Worm (Caenorhabditis elegans) whole organism, L4 larva: ENCODE data around the gene srxa-8.
A peak's percentile ranks its signal among the peaks of the same experiment; 100 is the strongest.

Experiments
- F26F4.8 ChIP-seq: fragments of 200-800 bp; sonication (Bioruptor generic); conservative IDR thresholded peaks from 2 replicates; pipeline ENCODE4 v1.3.6; 2022; ENCODE audit warnings: missing genetic modification characterization, missing compliant biosample characterization
- R02D3.7 ChIP-seq: fragments of 150-350 bp; sonication (generic microtip); optimal IDR thresholded peaks from 3 replicates; lab custom pipeline; 2014; ENCODE audit warnings: missing biosample characterization, missing genetic modification characterization
- T26A8.4 ChIP-seq: fragments of 200-800 bp; sonication (Bioruptor generic); IDR thresholded peaks from 2 replicates; pipeline ENCODE4 v1.3.6; 2022; ENCODE audit warnings: missing genetic modification characterization, missing compliant biosample characterization
- Y105C5A.15 ChIP-seq: fragments of 200-800 bp; sonication (Bioruptor generic); IDR thresholded peaks from 2 replicates; pipeline ENCODE4 v1.3.6; 2022; ENCODE audit warnings: missing genetic modification characterization, missing compliant biosample characterization
- ZK337.2 ChIP-seq: fragments of 200-800 bp; sonication (Bioruptor generic); IDR thresholded peaks from 2 replicates; pipeline ENCODE4 v1.3.6; 2022; ENCODE audit warnings: missing genetic modification reagents, missing genetic modification characterization, missing compliant biosample characterization
- aly-2 ChIP-seq: sonication (generic microtip); optimal IDR thresholded peaks from 2 replicates; lab custom pipeline; 2018; ENCODE audit warnings: missing biosample characterization, missing genetic modification characterization
- attf-4 ChIP-seq: sonication (generic microtip); optimal IDR thresholded peaks from 3 replicates; lab custom pipeline; 2017; ENCODE audit warnings: missing biosample characterization, missing genetic modification characterization
- ceh-28 ChIP-seq: fragments of 150-350 bp; optimal IDR thresholded peaks from 2 replicates; lab custom pipeline; 2014; ENCODE audit warnings: missing biosample characterization, missing genetic modification reagents, missing genetic modification characterization
- ceh-44 ChIP-seq: fragments of 200-800 bp; sonication (Bioruptor generic); IDR thresholded peaks from 2 replicates; pipeline ENCODE4 v1.3.6; 2022; ENCODE audit warnings: missing genetic modification reagents, missing genetic modification characterization, missing compliant biosample characterization
- ceh-62 ChIP-seq: sonication (generic microtip); optimal IDR thresholded peaks from 2 replicates; lab custom pipeline; 2017; ENCODE audit warnings: missing biosample characterization, missing genetic modification characterization
- ceh-82 ChIP-seq: sonication (generic microtip); optimal IDR thresholded peaks from 2 replicates; lab custom pipeline; 2017; ENCODE audit warnings: missing biosample characterization, missing genetic modification characterization
- cey-2 ChIP-seq: sonication (generic microtip); optimal IDR thresholded peaks from 3 replicates; lab custom pipeline; 2017; ENCODE audit warnings: missing genetic modification characterization, mild to moderate bottlenecking, missing compliant biosample characterization, antibody characterized with exemption, borderline replicate concordance; ENCODE audit not compliant: insufficient read depth
- daf-19 ChIP-seq: fragments of 200-800 bp; sonication (Bioruptor generic); conservative IDR thresholded peaks from 2 replicates; pipeline ENCODE4 v1.3.6; 2022; ENCODE audit warnings: missing genetic modification characterization, missing compliant biosample characterization
- daf-8 ChIP-seq: fragments of 200-800 bp; sonication (Bioruptor generic); IDR thresholded peaks from 2 replicates; pipeline ENCODE4 v1.3.6; 2022; ENCODE audit warnings: missing genetic modification characterization, missing compliant biosample characterization
- dmd-8 ChIP-seq: fragments of 200-800 bp; sonication (Bioruptor generic); IDR thresholded peaks from 2 replicates; pipeline ENCODE4 v1.3.6; 2022; ENCODE audit warnings: missing genetic modification characterization, missing compliant biosample characterization
- dmd-9 ChIP-seq: fragments of 200-800 bp; sonication (Bioruptor generic); IDR thresholded peaks from 2 replicates; pipeline ENCODE4 v1.3.6; 2022; ENCODE audit warnings: missing genetic modification reagents, missing genetic modification characterization, missing compliant biosample characterization
- dve-1 ChIP-seq: sonication (generic microtip); optimal IDR thresholded peaks from 2 replicates; lab custom pipeline; 2017; ENCODE audit warnings: antibody characterized with exemption, mild to moderate bottlenecking, missing genetic modification characterization, missing compliant biosample characterization; ENCODE audit not compliant: insufficient read depth
- egl-27 ChIP-seq: sonication (generic microtip); optimal IDR thresholded peaks from 3 replicates; lab custom pipeline; 2017; ENCODE audit warnings: missing biosample characterization, missing genetic modification reagents, missing genetic modification characterization
- fkh-10 ChIP-seq: fragments of 150-350 bp; optimal IDR thresholded peaks from 2 replicates; lab custom pipeline; 2014; ENCODE audit warnings: missing biosample characterization, missing genetic modification reagents, missing genetic modification characterization
- hif-1 ChIP-seq, 2 experiments: sonication (generic microtip); optimal IDR thresholded peaks; 2 replicates each; lab custom pipeline; 2016 to 2017; ENCODE audit warnings: missing compliant biosample characterization in 2 of 2, missing genetic modification characterization in 2 of 2, missing genetic modification reagents in 2 of 2, missing genotype in 2 of 2, mild to moderate bottlenecking in 1 of 2
- hlh-11 ChIP-seq: fragments of 200-800 bp; sonication (Bioruptor generic); optimal IDR thresholded peaks from 2 replicates; lab custom pipeline; 2018; ENCODE audit warnings: mild to moderate bottlenecking, missing genetic modification characterization, missing compliant biosample characterization
- hlh-30 ChIP-seq: sonication (generic microtip); optimal IDR thresholded peaks from 2 replicates; lab custom pipeline; 2017; ENCODE audit warnings: antibody characterized with exemption, mild to moderate bottlenecking, missing genetic modification characterization, missing compliant biosample characterization; ENCODE audit not compliant: insufficient read depth
- jun-1 ChIP-seq: fragments of 150-350 bp; optimal IDR thresholded peaks from 2 replicates; lab custom pipeline; 2014; ENCODE audit warnings: missing biosample characterization, missing genetic modification reagents, missing genetic modification characterization
- madf-5 ChIP-seq, 2 experiments: fragments of 200-800 bp; sonication (Bioruptor generic); IDR thresholded peaks; 2 replicates each; pipeline ENCODE4 v1.3.6; 2022; ENCODE audit warnings: missing compliant biosample characterization in 2 of 2, missing genetic modification characterization in 2 of 2
- mdt-29 ChIP-seq: fragments of 200-800 bp; sonication (Bioruptor generic); IDR thresholded peaks from 2 replicates; pipeline ENCODE4 v1.3.6; 2022; ENCODE audit warnings: missing genetic modification reagents, missing genetic modification characterization, missing compliant biosample characterization
- mep-1 ChIP-seq: fragments of 150-350 bp; sonication (generic microtip); optimal IDR thresholded peaks from 3 replicates; lab custom pipeline; 2014; ENCODE audit warnings: missing biosample characterization, missing genetic modification characterization
- mxl-2 ChIP-seq: fragments of 200-800 bp; sonication (Bioruptor generic); conservative IDR thresholded peaks from 2 replicates; pipeline ENCODE4 v1.3.6; 2022; ENCODE audit warnings: missing genetic modification reagents, missing genetic modification characterization, missing compliant biosample characterization
- nhr-102 ChIP-seq: sonication (generic microtip); optimal IDR thresholded peaks from 2 replicates; lab custom pipeline; 2016; ENCODE audit warnings: mild to moderate bottlenecking, missing genetic modification characterization, moderate library complexity, missing compliant biosample characterization
- nhr-111 ChIP-seq: fragments of 200-800 bp; sonication (Bioruptor generic); optimal IDR thresholded peaks from 2 replicates; lab custom pipeline; 2018; ENCODE audit warnings: mild to moderate bottlenecking, missing genetic modification characterization, missing compliant biosample characterization
- nhr-28 ChIP-seq: fragments of 150-350 bp; optimal IDR thresholded peaks from 2 replicates; lab custom pipeline; 2014; ENCODE audit warnings: missing biosample characterization, missing genetic modification characterization
- nhr-41 ChIP-seq: fragments of 200-800 bp; sonication (Bioruptor generic); IDR thresholded peaks from 2 replicates; pipeline ENCODE4 v1.3.6; 2022; ENCODE audit warnings: missing genetic modification reagents, missing genetic modification characterization, missing compliant biosample characterization
- nhr-6 ChIP-seq: fragments of 150-350 bp; optimal IDR thresholded peaks from 2 replicates; lab custom pipeline; 2014; ENCODE audit warnings: missing biosample characterization, missing genetic modification characterization
- rbr-2 ChIP-seq: sonication (generic microtip); optimal IDR thresholded peaks from 2 replicates; lab custom pipeline; 2016; ENCODE audit warnings: missing genotype, missing genetic modification characterization, missing compliant biosample characterization
- set-16 ChIP-seq: fragments of 200-800 bp; sonication (Bioruptor generic); IDR thresholded peaks from 2 replicates; pipeline ENCODE4 v1.3.6; 2022; ENCODE audit warnings: missing genetic modification reagents, missing genetic modification characterization, missing compliant biosample characterization
- skn-1 ChIP-seq: fragments of 150-350 bp; optimal IDR thresholded peaks from 2 replicates; lab custom pipeline; 2014; ENCODE audit warnings: missing biosample characterization, missing genetic modification characterization
- snpc-1.2 ChIP-seq: fragments of 200-800 bp; sonication (Bioruptor generic); IDR thresholded peaks from 2 replicates; pipeline ENCODE4 v1.3.6; 2022; ENCODE audit warnings: missing genetic modification reagents, missing genetic modification characterization, missing compliant biosample characterization
- unc-130 ChIP-seq: sonication (generic microtip); optimal IDR thresholded peaks from 2 replicates; lab custom pipeline; 2016; ENCODE audit warnings: missing genetic modification reagents, missing genetic modification characterization, missing compliant biosample characterization
- vab-7 ChIP-seq: fragments of 200-800 bp; sonication (Bioruptor generic); IDR thresholded peaks from 2 replicates; pipeline ENCODE4 v1.3.6; 2022; ENCODE audit warnings: missing genetic modification reagents, missing genetic modification characterization, missing compliant biosample characterization
- zag-1 ChIP-seq: fragments of 150-350 bp; optimal IDR thresholded peaks from 2 replicates; lab custom pipeline; 2014; ENCODE audit warnings: missing biosample characterization, missing genetic modification characterization
- zfp-2 ChIP-seq: sonication (generic microtip); optimal IDR thresholded peaks from 2 replicates; lab custom pipeline; 2016; ENCODE audit warnings: mild to moderate bottlenecking, missing genetic modification characterization, missing compliant biosample characterization
- zfp-3 ChIP-seq: fragments of 200-800 bp; sonication (Bioruptor generic); conservative IDR thresholded peaks from 2 replicates; pipeline ENCODE4 v1.3.6; 2022; ENCODE audit warnings: missing genetic modification reagents, missing genetic modification characterization, missing compliant biosample characterization
- zip-11 ChIP-seq: fragments of 200-800 bp; sonication (Bioruptor generic); IDR thresholded peaks from 2 replicates; pipeline ENCODE4 v1.3.6; 2022; ENCODE audit warnings: missing genetic modification characterization, missing compliant biosample characterization
- zip-2 ChIP-seq: fragments of 150-350 bp; optimal IDR thresholded peaks from 2 replicates; lab custom pipeline; 2014; ENCODE audit warnings: missing biosample characterization, missing genetic modification characterization
- ztf-11 ChIP-seq: fragments of 150-350 bp; optimal IDR thresholded peaks from 2 replicates; lab custom pipeline; 2014; ENCODE audit warnings: missing biosample characterization, missing genetic modification characterization

The srxa-8 gene

ce11 chrX:13307852-13308251 lies 793 bp downstream of the srxa-8 start (continued):
- no peak for TF ChIP-seq zfp-3 (GFP tag; lab: Robert Waterston, UW)
- no peak for TF ChIP-seq ceh-28 (tag; lab: Kevin White, UChicago)
- TF ChIP-seq zip-2 (tag; lab: Kevin White, UChicago), result no peak
- no peak for TF ChIP-seq fkh-10 (GFP tag; lab: Kevin White, UChicago)
- no peak for TF ChIP-seq zip-11 (GFP tag; lab: Robert Waterston, UW)
- TF ChIP-seq unc-130 (GFP tag; lab: Kevin White, UChicago), result no peak
- TF ChIP-seq madf-5 (GFP tag; IDR thresholded peaks at IDR 0.05; lab: Robert Waterston, UW), result no peak
- no peak for TF ChIP-seq nhr-6 (tag; lab: Kevin White, UChicago)
- TF ChIP-seq F26F4.8 (GFP tag; lab: Robert Waterston, UW), result no peak
- TF ChIP-seq mep-1 (tag; lab: Kevin White, UChicago), result no peak
- peak; percentile 50; the same call in 1 of the 2 replicates for TF ChIP-seq snpc-1.2 (GFP tag; lab: Robert Waterston, UW)
- no peak for TF ChIP-seq mxl-2 (GFP tag; lab: Robert Waterston, UW)
- peak; percentile 10 for TF ChIP-seq dve-1 (tag; lab: Kevin White, UChicago)
- TF ChIP-seq aly-2 (tag; lab: Kevin White, UChicago), result no peak
- TF ChIP-seq ztf-11 (tag; lab: Kevin White, UChicago), result no peak
- TF ChIP-seq rbr-2, result no peak
- TF ChIP-seq T26A8.4 (GFP tag; lab: Robert Waterston, UW), result 0 out of 2 replicates have a peak, but pooled peaks have one; percentile 11
- TF ChIP-seq dmd-8 (GFP tag; lab: Robert Waterston, UW), result no peak
- TF ChIP-seq R02D3.7 (tag; lab: Kevin White, UChicago), result no peak
- TF ChIP-seq ZK337.2 (GFP tag; lab: Robert Waterston, UW), result no peak
- no peak for TF ChIP-seq hlh-11 (tag; lab: Kevin White, UChicago)
- no peak for TF ChIP-seq daf-8 (GFP tag; lab: Robert Waterston, UW)
- no peak for TF ChIP-seq zag-1
- TF ChIP-seq ceh-44 (GFP tag; lab: Robert Waterston, UW), result no peak
- TF ChIP-seq hlh-30 (tag; lab: Kevin White, UChicago), result peak; percentile 18
- no peak for TF ChIP-seq hif-1 (tag; optimal IDR thresholded peaks at IDR 0.05; lab: Kevin White, UChicago)
- TF ChIP-seq nhr-111 (GFP tag; lab: Kevin White, UChicago), result no peak
- TF ChIP-seq ceh-62, result no peak
- no peak; the same call in 1 of the 2 replicates for TF ChIP-seq Y105C5A.15 (GFP tag; lab: Robert Waterston, UW)
- TF ChIP-seq skn-1 (tag; lab: Kevin White, UChicago), result no peak
- no peak for TF ChIP-seq nhr-28 (tag; lab: Kevin White, UChicago)
- no peak for TF ChIP-seq mdt-29 (GFP tag; lab: Robert Waterston, UW)
- TF ChIP-seq zfp-2 (tag; lab: Kevin White, UChicago), result no peak
- no peak for TF ChIP-seq cey-2
- peak; percentile 38; the same call in 1 of the 2 replicates for TF ChIP-seq vab-7 (GFP tag; lab: Robert Waterston, UW)
- no peak for TF ChIP-seq nhr-41 (GFP tag; lab: Robert Waterston, UW)
- no peak for TF ChIP-seq ceh-82 (tag; lab: Kevin White, UChicago)
- TF ChIP-seq egl-27 (tag; lab: Kevin White, UChicago), result no peak
- TF ChIP-seq dmd-9, result no peak
- TF ChIP-seq set-16 (GFP tag; lab: Robert Waterston, UW), result no peak
- no peak for TF ChIP-seq jun-1 (tag; lab: Kevin White, UChicago)
- peak; percentile 10 for TF ChIP-seq nhr-102
- TF ChIP-seq attf-4, result no peak
- TF ChIP-seq daf-19, result no peak
